Worm (Caenorhabditis elegans): ENCODE results near the gene F26D10.13.

ce11 chrIV:17291629-17292199 is 27.1 kb upstream of the F26D10.13 start, which contains the start of the genes T28F3.11 and slc-17.4:
- TF ChIP-seq pes-1 (GFP tag; IDR thresholded peaks at IDR 0.05) (no peak), ama-1 (optimal IDR thresholded peaks at IDR 0.05) (no peak), ets-7 (tag; optimal IDR thresholded peaks at IDR 0.05) (no peak), aly-1 (tag; optimal IDR thresholded peaks at IDR 0.05) (no peak), tbx-37 (GFP tag; conservative IDR thresholded peaks at IDR 0.05) (no peak), flt-1 (GFP tag; IDR thresholded peaks at IDR 0.05) (no peak), F13C5.2 (tag; optimal IDR thresholded peaks at IDR 0.05) (no peak)

Data from whole organism, early embryonic.